Worm (Caenorhabditis elegans): Measurements from ENCODE around the gene C15H9.9.

DNA sequence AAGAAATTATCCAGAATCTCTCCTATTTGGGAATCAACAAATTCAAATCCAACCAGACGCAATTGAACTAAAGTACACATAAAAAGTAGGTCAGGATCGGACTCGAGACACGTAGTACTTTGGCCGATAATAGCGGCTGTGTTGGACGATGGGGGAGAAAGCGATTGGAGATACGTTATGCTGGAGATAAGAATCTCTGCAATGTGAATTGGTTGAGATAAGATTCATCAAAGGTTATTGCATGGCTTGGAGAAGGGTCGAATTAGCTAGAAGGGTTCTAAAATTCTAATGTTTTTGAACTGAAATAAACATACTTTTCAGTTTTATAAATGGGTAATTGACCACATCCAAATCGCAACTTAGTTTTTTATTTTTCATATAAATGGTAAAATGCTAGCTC, 35.5 kb downstream of the C15H9.9 start:
- peak in 1 of 6 experiments; percentile 21 for TF ChIP-seq elt-3 (tag; optimal IDR thresholded peaks at IDR 0.05)
- no peak for TF ChIP-seq swsn-7 (tag; optimal IDR thresholded peaks at IDR 0.05)
- TF ChIP-seq nhr-90 (tag; optimal IDR thresholded peaks at IDR 0.05; ENCODE audit: poor library complexity) = no peak
- TF ChIP-seq ztf-11 (tag; optimal IDR thresholded peaks at IDR 0.05) = no peak
- TF ChIP-seq mab-9 (GFP tag; IDR thresholded peaks at IDR 0.05) = no peak
- no peak for TF ChIP-seq mdl-1 (tag; optimal IDR thresholded peaks at IDR 0.05)
- TF ChIP-seq C04F5.9 (tag; optimal IDR thresholded peaks at IDR 0.05) = no peak
- no peak for TF ChIP-seq fkh-4 (tag; optimal IDR thresholded peaks at IDR 0.05; ENCODE audit: borderline replicate concordance)
- no peak for TF ChIP-seq nhr-77 (tag; optimal IDR thresholded peaks at IDR 0.05)
- TF ChIP-seq nhr-11 (tag; optimal IDR thresholded peaks at IDR 0.05) = no peak
- no peak for TF ChIP-seq tlp-1 (tag; optimal IDR thresholded peaks at IDR 0.05)
- no peak for TF ChIP-seq pqm-1 (tag; optimal IDR thresholded peaks at IDR 0.05)
